Fruit fly (Drosophila melanogaster) whole organism, wandering third instar larva: ENCODE data around the gene CG33927.

Experiments
- Abd-B ChIP-seq: fragments of >200 bp; optimal IDR thresholded peaks from 2 replicates; lab custom pipeline; 2017; ENCODE audit warnings: missing biosample characterization, missing genetic modification characterization
- CG32264 ChIP-seq: fragments of 200-800 bp; sonication (Bioruptor generic); optimal IDR thresholded peaks from 2 replicates; lab custom pipeline; 2016; ENCODE audit warnings: missing biosample characterization, missing genetic modification characterization
- CG9705 ChIP-seq: fragments of 200-800 bp; sonication (Bioruptor generic); optimal IDR thresholded peaks from 2 replicates; lab custom pipeline; 2018; ENCODE audit warnings: missing biosample characterization, mild to moderate bottlenecking, missing genetic modification characterization
- CrebA ChIP-seq: fragments of 200-800 bp; sonication (Bioruptor generic); optimal IDR thresholded peaks from 2 replicates; lab custom pipeline; 2016; ENCODE audit warnings: missing biosample characterization, mild to moderate bottlenecking, missing genetic modification characterization, borderline replicate concordance
- Dfd ChIP-seq: fragments of >200 bp; optimal IDR thresholded peaks from 2 replicates; lab custom pipeline; 2017; ENCODE audit warnings: missing biosample characterization, missing genetic modification characterization
- Dif ChIP-seq: fragments of 200-275, 200-300 bp; sonication (Bioruptor generic); optimal IDR thresholded peaks from 2 replicates; lab custom pipeline; 2018; ENCODE audit warnings: missing biosample characterization, missing genetic modification characterization; ENCODE audit not compliant: partially characterized antibody
- GATAd ChIP-seq: sonication (Bioruptor generic); optimal IDR thresholded peaks from 2 replicates; lab custom pipeline; 2016; ENCODE audit warnings: missing biosample characterization, missing genetic modification characterization
- HLH106 ChIP-seq: fragments of 200-800 bp; optimal IDR thresholded peaks from 3 replicates; lab custom pipeline; 2019; ENCODE audit warnings: missing biosample characterization, mild to moderate bottlenecking, missing genetic modification characterization, moderate library complexity
- Hnf4 ChIP-seq: fragments of 200-800 bp; sonication (Bioruptor generic); optimal IDR thresholded peaks from 2 replicates; lab custom pipeline; 2016; ENCODE audit warnings: missing biosample characterization, mild to moderate bottlenecking, missing genetic modification characterization
- Hr78 ChIP-seq: fragments of >200 bp; optimal IDR thresholded peaks from 2 replicates; lab custom pipeline; 2017; ENCODE audit warnings: missing biosample characterization, missing genetic modification characterization
- Hr83 ChIP-seq: fragments of 200-300 bp; sonication (Bioruptor generic); optimal IDR thresholded peaks from 2 replicates; lab custom pipeline; 2016; ENCODE audit warnings: missing biosample characterization, mild to moderate bottlenecking, missing genetic modification characterization, moderate library complexity; ENCODE audit not compliant: poor library complexity, severe bottlenecking
- Jra ChIP-seq: sonication (Bioruptor generic); optimal IDR thresholded peaks from 2 replicates; lab custom pipeline; 2016; ENCODE audit warnings: missing biosample characterization, missing genetic modification characterization
- Mio ChIP-seq: sonication (Bioruptor generic); optimal IDR thresholded peaks from 2 replicates; lab custom pipeline; 2016; ENCODE audit warnings: missing biosample characterization, missing genetic modification characterization
- Myc ChIP-seq: fragments of >200 bp; optimal IDR thresholded peaks from 2 replicates; lab custom pipeline; 2017
- N ChIP-seq: fragments of >200 bp; optimal IDR thresholded peaks from 2 replicates; lab custom pipeline; 2018; ENCODE audit warnings: missing biosample characterization, missing external identifiers, missing genetic modification characterization
- OdsH ChIP-seq: fragments of 200-800 bp; sonication (Bioruptor generic); optimal IDR thresholded peaks from 2 replicates; lab custom pipeline; 2016; ENCODE audit warnings: missing biosample characterization, mild to moderate bottlenecking, missing genetic modification characterization
- Rel ChIP-seq, 2 experiments: fragments of 200-800 bp; sonication (Bioruptor generic) in 1 of 2; optimal IDR thresholded peaks; 2 replicates in 1 of 2; 3 replicates in 1 of 2; lab custom pipeline; 2016 to 2019; ENCODE audit warnings: mild to moderate bottlenecking in 2 of 2, missing biosample characterization in 2 of 2, missing genetic modification characterization in 2 of 2, moderate library complexity in 1 of 2
- Sp1 ChIP-seq: fragments of 200-800 bp; sonication (Bioruptor generic); optimal IDR thresholded peaks from 3 replicates; lab custom pipeline; 2019; ENCODE audit warnings: missing biosample characterization, mild to moderate bottlenecking, missing genetic modification characterization, moderate library complexity
- Vsx2 ChIP-seq: fragments of 200-300, 225-300 bp; sonication (Bioruptor generic); optimal IDR thresholded peaks from 2 replicates; lab custom pipeline; 2018; ENCODE audit warnings: missing biosample characterization, missing genetic modification characterization; ENCODE audit not compliant: partially characterized antibody
- br ChIP-seq: fragments of 200-800 bp; sonication (Bioruptor generic); optimal IDR thresholded peaks from 2 replicates; lab custom pipeline; 2016; ENCODE audit warnings: missing biosample characterization, missing genetic modification characterization
- brk ChIP-seq: fragments of 200-800 bp; sonication (Bioruptor generic); optimal IDR thresholded peaks from 2 replicates; lab custom pipeline; 2016; ENCODE audit warnings: missing biosample characterization, mild to moderate bottlenecking, missing genetic modification characterization
- dl ChIP-seq, 2 experiments: fragments of 175-275, 200-275 bp in 1 of 2; fragments of 200-275 bp in 1 of 2; sonication (Bioruptor generic); optimal IDR thresholded peaks; lab custom pipeline; 2018; ENCODE audit warnings: mild to moderate bottlenecking in 2 of 2, missing biosample characterization in 2 of 2, missing genetic modification characterization in 2 of 2, moderate library complexity in 2 of 2; ENCODE audit not compliant: partially characterized antibody in 2 of 2, insufficient read depth in 1 of 2
- dmrt93B ChIP-seq: fragments of 200-800 bp; sonication (Bioruptor generic); optimal IDR thresholded peaks from 2 replicates; lab custom pipeline; 2018; ENCODE audit warnings: missing biosample characterization, mild to moderate bottlenecking, missing genetic modification characterization
- dsf ChIP-seq: sonication (Bioruptor generic); optimal IDR thresholded peaks from 2 replicates; lab custom pipeline; 2016; ENCODE audit warnings: missing biosample characterization, missing genetic modification characterization, borderline replicate concordance
- ey ChIP-seq: fragments of 200-800 bp; sonication (Bioruptor generic); optimal IDR thresholded peaks from 2 replicates; lab custom pipeline; 2016; ENCODE audit warnings: missing biosample characterization, missing genetic modification characterization
- foxo ChIP-seq, 2 experiments: fragments of 200-800 bp; sonication (Bioruptor generic); optimal IDR thresholded peaks; 2 replicates in 1 of 2; 3 replicates in 1 of 2; lab custom pipeline; 2016 to 2017; ENCODE audit warnings: missing biosample characterization in 2 of 2, missing genetic modification characterization in 2 of 2
- fru ChIP-seq: fragments of 200-800 bp; sonication (Bioruptor generic); optimal IDR thresholded peaks from 3 replicates; lab custom pipeline; 2016; ENCODE audit warnings: missing biosample characterization, mild to moderate bottlenecking, missing genetic modification characterization
- h ChIP-seq: fragments of 200-800 bp; sonication (Bioruptor generic); optimal IDR thresholded peaks from 3 replicates; lab custom pipeline; 2016; ENCODE audit warnings: missing biosample characterization, mild to moderate bottlenecking, missing genetic modification characterization
- jim ChIP-seq: fragments of 175-275, 200-325 bp; sonication (Bioruptor generic); optimal IDR thresholded peaks from 2 replicates; lab custom pipeline; 2016; ENCODE audit warnings: missing biosample characterization, mild to moderate bottlenecking, missing genetic modification characterization
- lola ChIP-seq: fragments of >200 bp; optimal IDR thresholded peaks from 2 replicates; lab custom pipeline; 2017; ENCODE audit warnings: missing biosample characterization, missing genetic modification characterization
- pan ChIP-seq: fragments of >200 bp; optimal IDR thresholded peaks from 2 replicates; lab custom pipeline; 2017
- psq ChIP-seq: fragments of 200-800 bp; sonication (Bioruptor generic); optimal IDR thresholded peaks from 3 replicates; lab custom pipeline; 2017; ENCODE audit warnings: missing biosample characterization, mild to moderate bottlenecking, missing genetic modification characterization, moderate library complexity
- rgr ChIP-seq: fragments of 200-800 bp; sonication (Bioruptor generic); optimal IDR thresholded peaks from 3 replicates; lab custom pipeline; 2016; ENCODE audit warnings: missing biosample characterization, mild to moderate bottlenecking, missing genetic modification characterization
- sage ChIP-seq: fragments of 200-800 bp; sonication (Bioruptor generic); optimal IDR thresholded peaks from 2 replicates; lab custom pipeline; 2016; ENCODE audit warnings: missing biosample characterization, mild to moderate bottlenecking, missing genetic modification characterization
- sv ChIP-seq: fragments of 200-800 bp; sonication (Bioruptor generic); optimal IDR thresholded peaks from 3 replicates; lab custom pipeline; 2016; ENCODE audit warnings: missing biosample characterization, missing genetic modification characterization
- tai ChIP-seq: sonication (Bioruptor generic); optimal IDR thresholded peaks from 2 replicates; lab custom pipeline; 2016; ENCODE audit warnings: missing biosample characterization, missing genetic modification characterization
- usp ChIP-seq: fragments of >200 bp; optimal IDR thresholded peaks from 2 replicates; lab custom pipeline; 2017; ENCODE audit warnings: missing biosample characterization, missing genetic modification characterization
- woc ChIP-seq: sonication (Bioruptor generic); optimal IDR thresholded peaks from 2 replicates; lab custom pipeline; 2016; ENCODE audit warnings: missing biosample characterization, mild to moderate bottlenecking, missing genetic modification characterization

The CG33927 gene

DNA sequence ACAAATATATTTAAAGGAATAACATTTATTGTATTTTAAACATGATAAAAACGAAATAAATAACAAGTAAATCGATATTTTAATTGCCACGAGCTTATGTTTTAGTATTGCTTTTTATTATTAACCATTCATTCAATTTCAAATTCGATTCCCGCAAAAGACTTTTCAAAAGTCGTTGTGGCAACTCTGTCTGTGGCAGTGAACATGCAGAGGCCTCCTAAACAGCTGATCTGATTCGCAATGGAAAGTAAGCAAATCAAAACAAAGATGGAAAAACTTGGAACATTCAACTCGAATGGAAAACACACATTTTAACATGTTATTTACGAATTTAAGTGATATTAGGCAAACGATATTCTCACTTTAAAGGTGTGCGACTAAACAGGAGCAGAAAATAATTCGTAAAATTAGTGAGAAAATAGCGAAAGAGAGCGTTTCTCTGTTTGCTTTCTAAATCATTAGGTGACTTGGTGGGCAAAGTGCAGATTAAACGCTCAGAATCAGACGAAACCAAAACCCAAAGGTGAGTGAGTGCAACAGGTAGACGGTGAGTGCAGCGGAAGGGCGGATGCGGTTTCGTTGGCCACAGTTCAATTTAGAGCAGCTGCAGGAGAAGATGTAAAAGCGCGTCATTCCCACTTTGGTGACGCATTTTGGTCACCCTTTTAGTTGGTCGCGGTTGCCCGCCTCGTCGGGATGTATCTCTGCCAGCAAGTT, 35.7 kb downstream of the CG33927 start, which contains the start of gene spartin:
spartin (plus strand) TSS at position 244 of the 717 bp plus-strand sequence.
- TF ChIP-seq Hr78 (GFP tag; lab: Kevin White, UChicago) (no peak), foxo (GFP tag; optimal IDR thresholded peaks at IDR 0.05; lab: Kevin White, UChicago) (peak in 1 of 2 experiments; percentile 59), CG9705 (GFP tag; lab: Kevin White, UChicago) (no peak), N (GFP tag; lab: Kevin White, UChicago) (no peak), Hr83 (GFP tag; lab: Kevin White, UChicago) (peak; percentile 68), jim (no peak), br (GFP tag; lab: Kevin White, UChicago) (no peak), Sp1 (GFP tag; lab: Kevin White, UChicago) (no peak), pan (lab: Kevin White, UChicago) (no peak), usp (no peak), Abd-B (GFP tag; lab: Kevin White, UChicago) (no peak), Mio (no peak), dsf (GFP tag; lab: Kevin White, UChicago) (no peak), rgr (peak; percentile 94), sv (GFP tag; lab: Kevin White, UChicago) (no peak), dmrt93B (GFP tag; lab: Kevin White, UChicago) (no peak), Hnf4 (GFP tag; lab: Kevin White, UChicago) (peak; percentile 65), lola (GFP tag; lab: Kevin White, UChicago) (no peak), brk (GFP tag; lab: Kevin White, UChicago) (no peak), Dif (GFP tag; lab: Kevin White, UChicago) (peak; percentile 83), tai (GFP tag; lab: Kevin White, UChicago) (no peak), ey (GFP tag; lab: Kevin White, UChicago) (peak; percentile 15), GATAd (GFP tag; lab: Kevin White, UChicago) (peak; percentile 19), Dfd (no peak), Rel (GFP tag; optimal IDR thresholded peaks at IDR 0.05; lab: Kevin White, UChicago) (no peak), Rel (tag; optimal IDR thresholded peaks at IDR 0.05; lab: Kevin White, UChicago) (no peak), fru (GFP tag; lab: Kevin White, UChicago) (no peak), Jra (GFP tag; lab: Kevin White, UChicago) (no peak), dl (GFP tag; optimal IDR thresholded peaks at IDR 0.05; lab: Kevin White, UChicago; ENCODE audit: insufficient read depth in 1 of 2, partially characterized antibody in 2 of 2) (no peak), HLH106 (tag; lab: Kevin White, UChicago) (peak; percentile 1), CG32264 (GFP tag; lab: Kevin White, UChicago) (no peak), sage (GFP tag; lab: Kevin White, UChicago) (peak; percentile 63), woc (GFP tag; lab: Kevin White, UChicago) (no peak), CrebA (GFP tag; lab: Kevin White, UChicago) (no peak), Vsx2 (GFP tag; lab: Kevin White, UChicago) (peak; percentile 94), h (peak; percentile 60), psq (GFP tag; lab: Kevin White, UChicago) (peak; percentile 51), OdsH (peak; percentile 45), Myc (lab: Kevin White, UChicago) (no peak)

DNA sequence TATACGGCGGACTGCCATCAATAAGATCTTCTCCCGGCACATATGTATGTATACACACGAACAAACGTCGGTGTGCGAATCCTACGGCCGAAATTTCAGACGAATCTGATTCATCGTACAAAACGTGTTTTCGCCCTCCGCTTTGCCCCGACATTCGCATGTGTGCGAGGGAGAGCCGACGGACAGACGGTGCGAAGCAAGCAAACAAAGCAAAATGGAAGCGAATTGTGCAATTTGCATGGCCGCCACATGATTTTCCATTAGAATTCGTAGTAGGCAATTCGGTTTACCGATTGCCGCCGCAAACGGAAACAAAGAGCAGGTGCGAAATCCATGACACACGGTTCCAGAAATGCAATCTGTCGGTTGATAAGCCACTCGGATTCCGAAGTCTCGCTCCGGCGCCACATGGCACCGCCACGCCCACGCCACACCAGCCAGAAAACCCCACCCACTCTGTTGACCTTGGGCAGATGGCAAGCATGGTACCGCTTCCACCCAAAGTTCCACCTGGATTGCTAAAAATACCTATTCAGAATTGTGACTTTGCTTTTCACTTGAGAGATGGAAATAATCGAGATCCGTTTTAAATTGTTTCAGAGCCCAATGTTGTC, 40.4 kb downstream of the CG33927 start:
- TF ChIP-seq Abd-B (GFP tag; lab: Kevin White, UChicago) (no peak), psq (GFP tag; lab: Kevin White, UChicago) (peak; percentile 94), fru (GFP tag; lab: Kevin White, UChicago) (no peak)
